Worm (Caenorhabditis elegans) whole organism, L1 larva: ENCODE results near the gene Y116F11B.7.

Source experiments
- C04F5.9 ChIP-seq: sonication (generic microtip); optimal IDR thresholded peaks from 2 replicates; lab custom pipeline; 2016; ENCODE audit warnings: missing genetic modification characterization, missing compliant biosample characterization
- F16B12.6 ChIP-seq: fragments of 150-350 bp; optimal IDR thresholded peaks from 2 replicates; lab custom pipeline; 2014; ENCODE audit warnings: missing biosample characterization, missing genetic modification characterization
- ama-1 ChIP-seq: fragments of 150-350 bp; optimal IDR thresholded peaks from 2 replicates; lab custom pipeline; 2014
- blmp-1 ChIP-seq: fragments of 150-350 bp; optimal IDR thresholded peaks from 2 replicates; lab custom pipeline; 2014; ENCODE audit warnings: missing biosample characterization, missing genetic modification characterization
- ceh-8 ChIP-seq: fragments of 200-800 bp; sonication (Bioruptor generic); optimal IDR thresholded peaks from 2 replicates; lab custom pipeline; 2018; ENCODE audit warnings: mild to moderate bottlenecking, missing genetic modification characterization, moderate library complexity, missing compliant biosample characterization
- dsc-1 ChIP-seq: sonication (generic microtip); optimal IDR thresholded peaks from 2 replicates; lab custom pipeline; 2016; ENCODE audit warnings: mild to moderate bottlenecking, missing genetic modification characterization, missing compliant biosample characterization
- efl-1 ChIP-seq, 4 experiments: fragments of 150-350 bp; optimal IDR thresholded peaks in 3 of 4; peaks in 1 of 4; 1 replicate in 1 of 4; 2 replicates in 3 of 4; lab custom pipeline; 2014; ENCODE audit warnings: missing biosample characterization in 2 of 4, missing genetic modification characterization in 2 of 4, missing genetic modification reagents in 2 of 4
- efl-3 ChIP-seq: fragments of 200-800 bp; sonication (Bioruptor generic); optimal IDR thresholded peaks from 2 replicates; lab custom pipeline; 2018; ENCODE audit warnings: mild to moderate bottlenecking, missing genetic modification characterization, missing compliant biosample characterization
- egl-13 ChIP-seq: sonication (generic microtip); optimal IDR thresholded peaks from 2 replicates; lab custom pipeline; 2016; ENCODE audit warnings: missing genotype, missing genetic modification reagents, missing genetic modification characterization, missing compliant biosample characterization
- ets-5 ChIP-seq: fragments of 200-800 bp; sonication (Bioruptor generic); IDR thresholded peaks from 2 replicates; pipeline ENCODE4 v1.3.6; 2022; ENCODE audit warnings: missing genetic modification characterization, missing compliant biosample characterization
- fkh-8 ChIP-seq: sonication (generic microtip); optimal IDR thresholded peaks from 2 replicates; lab custom pipeline; 2016; ENCODE audit warnings: mild to moderate bottlenecking, missing genetic modification characterization, missing compliant biosample characterization
- grh-1 ChIP-seq: fragments of 200-800 bp; sonication (Bioruptor generic); IDR thresholded peaks from 2 replicates; pipeline ENCODE4 v1.3.6; 2022; ENCODE audit warnings: missing genetic modification reagents, missing genetic modification characterization, missing compliant biosample characterization
- isw-1 ChIP-seq: fragments of 200-800 bp; sonication (Bioruptor generic); IDR thresholded peaks from 2 replicates; pipeline ENCODE4 v1.3.6; 2022; ENCODE audit warnings: missing genetic modification characterization, missing compliant biosample characterization
- lin-13 ChIP-seq: fragments of 150-350 bp; optimal IDR thresholded peaks from 2 replicates; lab custom pipeline; 2014; ENCODE audit warnings: missing biosample characterization, missing genetic modification reagents, missing genetic modification characterization
- lin-35 ChIP-seq, 2 experiments: fragments of 150-350 bp; optimal IDR thresholded peaks; 2 replicates each; lab custom pipeline; 2014; ENCODE audit warnings: missing biosample characterization in 2 of 2, missing genetic modification characterization in 2 of 2, missing genetic modification reagents in 2 of 2
- mdl-1 ChIP-seq, 2 experiments: fragments of 150-350 bp; optimal IDR thresholded peaks; 2 replicates each; lab custom pipeline; 2014 to 2017; ENCODE audit warnings: missing biosample characterization in 2 of 2, missing genetic modification characterization in 2 of 2, inconsistent platforms in 1 of 2
- mep-1 ChIP-seq: fragments of 150-350 bp; optimal IDR thresholded peaks from 2 replicates; lab custom pipeline; 2014; ENCODE audit warnings: missing biosample characterization, missing genetic modification characterization
- nhr-11 ChIP-seq: fragments of 150-350 bp; optimal IDR thresholded peaks from 2 replicates; lab custom pipeline; 2014; ENCODE audit warnings: missing biosample characterization, missing genetic modification characterization
- nhr-12 ChIP-seq: sonication (generic microtip); optimal IDR thresholded peaks from 2 replicates; lab custom pipeline; 2017; ENCODE audit warnings: missing biosample characterization, missing genetic modification characterization
- nhr-19 ChIP-seq: fragments of 200-800 bp; sonication (Bioruptor generic); conservative IDR thresholded peaks from 2 replicates; pipeline ENCODE4 v1.3.6; 2022; ENCODE audit warnings: missing genetic modification characterization, missing compliant biosample characterization
- nhr-237 ChIP-seq: fragments of 150-350 bp; optimal IDR thresholded peaks from 2 replicates; lab custom pipeline; 2014; ENCODE audit warnings: missing biosample characterization, missing genetic modification characterization
- nhr-28 ChIP-seq: fragments of 150-350 bp; optimal IDR thresholded peaks from 2 replicates; lab custom pipeline; 2014; ENCODE audit warnings: missing biosample characterization, missing genetic modification characterization
- nhr-71 ChIP-seq: sonication (generic microtip); optimal IDR thresholded peaks from 2 replicates; lab custom pipeline; 2016; ENCODE audit warnings: mild to moderate bottlenecking, missing genetic modification characterization, moderate library complexity, missing compliant biosample characterization
- pax-3 ChIP-seq: fragments of 200-800 bp; sonication (Bioruptor generic); optimal IDR thresholded peaks from 2 replicates; lab custom pipeline; 2018; ENCODE audit warnings: mild to moderate bottlenecking, missing genetic modification characterization, moderate library complexity, missing compliant biosample characterization
- skn-1 ChIP-seq: fragments of 150-350 bp; optimal IDR thresholded peaks from 2 replicates; lab custom pipeline; 2014; ENCODE audit warnings: missing biosample characterization, missing genetic modification characterization
- snpc-4 ChIP-seq: fragments of 150-350 bp; optimal IDR thresholded peaks from 2 replicates; lab custom pipeline; 2014; ENCODE audit warnings: missing biosample characterization, missing genetic modification characterization
- snu-23 ChIP-seq: sonication (generic microtip); optimal IDR thresholded peaks from 2 replicates; lab custom pipeline; 2016; ENCODE audit warnings: missing genetic modification characterization, missing compliant biosample characterization
- sox-4 ChIP-seq: sonication (generic microtip); optimal IDR thresholded peaks from 2 replicates; lab custom pipeline; 2016; ENCODE audit warnings: missing genetic modification characterization, missing compliant biosample characterization
- tlp-1 ChIP-seq: fragments of 150-350 bp; optimal IDR thresholded peaks from 2 replicates; lab custom pipeline; 2014; ENCODE audit warnings: missing biosample characterization, missing genetic modification characterization
- unc-98 ChIP-seq: fragments of 200-800 bp; sonication (Bioruptor generic); IDR thresholded peaks from 2 replicates; pipeline ENCODE4 v1.3.6; 2022; ENCODE audit warnings: missing genetic modification characterization, missing compliant biosample characterization
- vab-15 ChIP-seq: sonication (generic microtip); optimal IDR thresholded peaks from 2 replicates; lab custom pipeline; 2017; ENCODE audit warnings: missing genotype, mild to moderate bottlenecking, missing genetic modification characterization, missing compliant biosample characterization
- xbp-1 ChIP-seq: sonication (generic microtip); optimal IDR thresholded peaks from 2 replicates; lab custom pipeline; 2016; ENCODE audit warnings: missing genetic modification characterization, missing compliant biosample characterization
- zag-1 ChIP-seq: fragments of 150-350 bp; optimal IDR thresholded peaks from 2 replicates; lab custom pipeline; 2014; ENCODE audit warnings: missing biosample characterization, missing genetic modification characterization

The Y116F11B.7 gene

DNA sequence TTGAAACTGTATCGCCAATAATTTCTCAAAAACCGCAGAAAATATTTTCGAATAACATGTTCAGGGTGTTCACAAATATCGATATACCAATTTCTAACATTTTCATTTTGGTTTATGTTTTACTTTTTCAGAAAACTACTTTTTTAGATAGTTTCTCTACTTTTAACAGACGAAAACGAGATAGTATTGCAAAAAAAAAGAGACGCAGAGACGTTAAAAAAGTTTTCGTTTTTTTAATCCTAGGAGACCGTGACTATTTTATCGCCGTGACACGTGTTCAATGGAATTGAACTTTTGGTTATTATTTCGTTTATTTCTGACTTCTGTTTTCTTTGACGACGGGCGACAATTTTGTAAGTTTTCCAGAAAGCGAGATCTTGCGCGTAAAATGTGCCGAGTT lies at the start of gene Y116F11B.7:
TSS of gene Y116F11B.7 (plus strand) at position 301 of the 400 bp plus-strand sequence.
- TF ChIP-seq lin-35 (GFP tag; optimal IDR thresholded peaks at IDR 0.05; lab: Kevin White, UChicago) (no peak), efl-1 (optimal IDR thresholded peaks at IDR 0.05; lab: Kevin White, UChicago) (no peak), efl-1 (GFP tag; optimal IDR thresholded peaks at IDR 0.05 in 1 of 2; lab: Kevin White, UChicago) (peak in 1 of 2 experiments; percentile 20)

DNA sequence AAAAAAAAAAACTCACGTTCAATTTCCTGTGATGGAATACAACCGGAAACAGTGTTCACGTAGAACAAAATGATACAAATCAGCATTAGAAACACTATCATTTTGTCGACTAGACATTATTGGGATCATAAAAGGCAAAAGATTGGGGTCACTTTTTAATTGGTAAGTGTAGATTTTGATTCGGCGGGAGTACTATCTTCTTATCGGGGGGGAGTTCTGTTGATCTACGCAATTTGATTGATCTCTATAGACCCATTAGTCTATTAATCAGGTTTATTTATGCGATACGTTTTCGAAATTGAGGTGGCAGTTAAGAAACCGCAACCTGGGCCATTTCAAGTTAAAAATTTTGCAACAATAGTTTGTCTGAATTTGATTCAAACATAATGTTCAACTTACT lies 47.1 kb upstream of the Y116F11B.7 start, which contains the start of gene Y116F11B.2:
TSS of gene Y116F11B.2 (minus strand) at position 101 of the 400 bp plus-strand sequence.
- TF ChIP-seq ets-5 (GFP tag; lab: Robert Waterston, UW): no peak
- no peak for TF ChIP-seq dsc-1 (tag; lab: Kevin White, UChicago)
- no peak for TF ChIP-seq tlp-1 (tag; lab: Kevin White, UChicago)
- TF ChIP-seq skn-1 (tag; lab: Kevin White, UChicago): no peak
- TF ChIP-seq snu-23: no peak
- no peak for TF ChIP-seq xbp-1 (tag; lab: Kevin White, UChicago)
- TF ChIP-seq blmp-1 (tag; lab: Kevin White, UChicago): peak; percentile 12
- TF ChIP-seq nhr-12 (tag; lab: Kevin White, UChicago): no peak

DNA sequence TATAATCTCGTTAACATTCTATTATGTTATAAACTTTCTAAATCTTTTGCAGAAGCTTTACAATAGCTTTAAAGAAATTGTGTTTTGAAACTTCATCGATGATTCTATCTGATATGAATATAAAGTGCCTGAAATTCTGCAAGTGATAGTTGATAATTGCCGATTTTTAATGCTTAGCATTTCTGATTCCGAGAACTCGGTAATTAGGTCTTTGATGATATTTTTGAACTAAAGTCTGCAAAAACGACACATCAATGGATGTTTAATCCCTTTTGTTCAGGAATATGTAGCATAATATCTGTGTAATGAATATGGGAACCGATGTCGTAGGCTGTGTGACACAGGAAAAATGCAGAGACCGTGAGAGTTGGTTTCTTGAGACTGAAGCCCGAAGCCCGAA lies 45.3 kb upstream of the Y116F11B.7 start:
- no peak for TF ChIP-seq efl-1 (optimal IDR thresholded peaks at IDR 0.05; lab: Kevin White, UChicago)
- TF ChIP-seq efl-1 (GFP tag; optimal IDR thresholded peaks at IDR 0.05 in 1 of 2; lab: Kevin White, UChicago): no peak
- peak; percentile 33 for TF ChIP-seq sox-4 (tag; lab: Kevin White, UChicago)
- TF ChIP-seq dsc-1 (tag; lab: Kevin White, UChicago): peak; percentile 92

DNA sequence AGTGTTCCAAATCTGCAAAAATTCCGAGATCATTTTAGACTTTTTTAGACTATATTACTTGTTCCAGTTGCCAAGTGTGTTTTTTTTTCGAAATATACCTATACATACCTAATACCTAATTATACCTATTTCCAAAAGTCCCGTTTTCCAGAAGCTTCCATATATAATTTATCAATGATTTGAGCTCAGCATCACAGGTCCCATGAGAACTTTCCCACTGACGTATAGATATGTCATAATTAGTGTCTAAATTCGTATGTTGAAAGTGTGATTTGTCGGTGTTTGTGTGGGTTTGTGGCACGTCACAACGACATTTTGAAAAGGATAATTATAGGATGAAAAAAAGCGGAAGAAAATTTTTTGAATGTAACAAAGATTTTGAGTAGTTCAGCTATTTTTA lies 42.6 kb upstream of the Y116F11B.7 start:
- no peak for TF ChIP-seq nhr-237 (tag; lab: Kevin White, UChicago)
- TF ChIP-seq efl-3 (GFP tag; lab: Kevin White, UChicago): no peak
- no peak for TF ChIP-seq unc-98 (GFP tag; lab: Robert Waterston, UW)
- no peak for TF ChIP-seq nhr-28
- peak; percentile 51 for TF ChIP-seq fkh-8 (tag; lab: Kevin White, UChicago)
- TF ChIP-seq C04F5.9 (tag; lab: Kevin White, UChicago): no peak
- TF ChIP-seq vab-15 (tag; lab: Kevin White, UChicago): no peak
- TF ChIP-seq nhr-71: peak; percentile 8
- TF ChIP-seq pax-3: peak; percentile 8
- no peak for TF ChIP-seq efl-1 (optimal IDR thresholded peaks at IDR 0.05; lab: Kevin White, UChicago)
- peak in 1 of 2 experiments; percentile 37 for TF ChIP-seq efl-1 (GFP tag; optimal IDR thresholded peaks at IDR 0.05 in 1 of 2; lab: Kevin White, UChicago)
- TF ChIP-seq nhr-11 (tag; lab: Kevin White, UChicago): no peak
- TF ChIP-seq mep-1 (tag; lab: Kevin White, UChicago): no peak
- TF ChIP-seq ama-1 (lab: Kevin White, UChicago): no peak
- TF ChIP-seq egl-13 (tag; lab: Kevin White, UChicago): no peak
- TF ChIP-seq ceh-8: peak; percentile 71
- TF ChIP-seq blmp-1 (tag; lab: Kevin White, UChicago): no peak
- TF ChIP-seq dsc-1 (tag; lab: Kevin White, UChicago): peak; percentile 40
- TF ChIP-seq, all 84 proteins: peak for 6

DNA sequence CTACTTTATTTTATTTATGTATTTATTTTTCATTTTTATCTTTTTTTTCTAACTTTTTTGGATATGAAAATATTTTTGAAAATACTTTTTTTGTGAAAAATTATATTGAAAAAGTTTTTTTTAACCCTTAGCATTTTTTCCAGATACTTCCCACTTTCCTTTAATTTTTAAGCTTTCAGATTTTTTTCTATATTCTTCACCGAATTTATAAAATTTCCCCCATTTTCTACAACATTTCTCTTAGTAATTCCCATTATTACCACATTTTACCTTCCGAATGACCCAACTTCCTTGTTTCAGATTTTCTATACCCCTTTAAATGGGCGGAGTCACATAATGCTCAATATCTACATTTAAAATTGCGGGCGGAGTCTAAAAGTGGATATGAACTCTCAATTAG lies 33.3 kb upstream of the Y116F11B.7 start, which contains the start of gene daf-28:
TSS of gene daf-28 (plus strand) at position 301 of the 400 bp plus-strand sequence.
- no peak for TF ChIP-seq C04F5.9 (tag; lab: Kevin White, UChicago)
- no peak for TF ChIP-seq zag-1 (tag; lab: Kevin White, UChicago)
- TF ChIP-seq grh-1 (GFP tag; lab: Robert Waterston, UW): no peak
- TF ChIP-seq lin-13: no peak
- no peak for TF ChIP-seq mdl-1 (tag; optimal IDR thresholded peaks at IDR 0.05; lab: Kevin White, UChicago)
- TF ChIP-seq nhr-19: no peak
- no peak for TF ChIP-seq snpc-4 (tag; lab: Kevin White, UChicago)
- TF ChIP-seq vab-15 (tag; lab: Kevin White, UChicago): no peak
- TF ChIP-seq isw-1 (GFP tag; lab: Robert Waterston, UW): no peak
- TF ChIP-seq F16B12.6: no peak
- TF ChIP-seq mep-1 (tag; lab: Kevin White, UChicago): no peak
